Fruit fly (Drosophila melanogaster) whole organism, embryonic: ENCODE results near the gene CG31098.

Experiments used
- Bdp1 ChIP-seq: fragments of 200-800 bp; sonication (Bioruptor generic); optimal IDR thresholded peaks from 3 replicates; lab custom pipeline; 2016; ENCODE audit warnings: missing biosample characterization, missing genetic modification characterization
- C15 ChIP-seq: fragments of 200-800 bp; sonication (Bioruptor generic); IDR thresholded peaks from 3 replicates; pipeline ENCODE4 v1.3.6; 2022; ENCODE audit warnings: missing biosample characterization, missing genetic modification characterization
- CG10565 ChIP-seq: fragments of 200-800 bp; sonication (Bioruptor generic); optimal IDR thresholded peaks from 3 replicates; lab custom pipeline; 2016; ENCODE audit warnings: missing biosample characterization, mild to moderate bottlenecking, missing genetic modification characterization
- CG10979 ChIP-seq: fragments of 200-800 bp; sonication (Bioruptor generic); optimal IDR thresholded peaks from 2 replicates; lab custom pipeline; 2018; ENCODE audit warnings: missing biosample characterization, mild to moderate bottlenecking, missing genetic modification characterization, moderate library complexity
- CG11696 ChIP-seq: fragments of 200-800 bp; sonication (Bioruptor generic); IDR thresholded peaks from 2 replicates; pipeline ENCODE4 v1.3.6; 2022; ENCODE audit warnings: missing biosample characterization, missing genetic modification characterization
- CG12071 ChIP-seq: fragments of 200-800 bp; sonication (Bioruptor generic); optimal IDR thresholded peaks from 3 replicates; lab custom pipeline; 2018; ENCODE audit warnings: missing biosample characterization, mild to moderate bottlenecking, missing genetic modification characterization
- CG12769 ChIP-seq: fragments of 200-800 bp; sonication (Bioruptor generic); optimal IDR thresholded peaks from 2 replicates; lab custom pipeline; 2019; ENCODE audit warnings: missing biosample characterization, mild to moderate bottlenecking, missing genetic modification characterization, moderate library complexity
- CG13123 ChIP-seq: fragments of 200-800 bp; sonication (Bioruptor generic); optimal IDR thresholded peaks from 2 replicates; lab custom pipeline; 2016; ENCODE audit warnings: missing biosample characterization, missing genetic modification characterization
- CG13424 ChIP-seq: fragments of 200-800 bp; sonication (Bioruptor generic); optimal IDR thresholded peaks from 2 replicates; lab custom pipeline; 2019; ENCODE audit warnings: missing biosample characterization, mild to moderate bottlenecking, missing genetic modification characterization, moderate library complexity
- CG14014 ChIP-seq: fragments of 200-800 bp; sonication (Bioruptor generic); IDR thresholded peaks from 2 replicates; pipeline ENCODE4 v1.3.6; 2022; ENCODE audit warnings: missing biosample characterization, missing genetic modification characterization
- CG17361 ChIP-seq: fragments of 200-800 bp; sonication (Bioruptor generic); IDR thresholded peaks from 3 replicates; pipeline ENCODE4 v1.3.6; 2022; ENCODE audit warnings: missing biosample characterization, missing genetic modification characterization
- CG18764 ChIP-seq: fragments of 200-800 bp; sonication (Bioruptor generic); optimal IDR thresholded peaks from 3 replicates; lab custom pipeline; 2016; ENCODE audit warnings: missing biosample characterization, missing genetic modification characterization
- CG30403 ChIP-seq: fragments of 200-800 bp; sonication (Bioruptor generic); optimal IDR thresholded peaks from 3 replicates; lab custom pipeline; 2016; ENCODE audit warnings: missing biosample characterization, missing genetic modification characterization
- CG32772 ChIP-seq: fragments of 200-800 bp; sonication (Bioruptor generic); IDR thresholded peaks from 2 replicates; pipeline ENCODE4 v1.3.6; 2022; ENCODE audit warnings: missing biosample characterization, missing genetic modification characterization
- CG34376 ChIP-seq: fragments of 200-800 bp; sonication (Bioruptor generic); optimal IDR thresholded peaks from 2 replicates; lab custom pipeline; 2018; ENCODE audit warnings: missing biosample characterization, mild to moderate bottlenecking, missing genetic modification characterization
- CG43689 ChIP-seq: fragments of 200-800 bp; sonication (Bioruptor generic); IDR thresholded peaks from 2 replicates; pipeline ENCODE4 v1.3.6; 2022; ENCODE audit warnings: missing biosample characterization, missing genetic modification characterization
- CG4730 ChIP-seq: fragments of 200-800 bp; sonication (Bioruptor generic); IDR thresholded peaks from 2 replicates; pipeline ENCODE4 v1.3.6; 2022; ENCODE audit warnings: missing biosample characterization, missing genetic modification characterization
- CG7372 ChIP-seq: fragments of 200-800 bp; sonication (Bioruptor generic); IDR thresholded peaks from 2 replicates; pipeline ENCODE4 v1.3.6; 2022; ENCODE audit warnings: missing biosample characterization, missing genetic modification characterization
- CG8388 ChIP-seq: fragments of 200-800 bp; sonication (Bioruptor generic); optimal IDR thresholded peaks from 2 replicates; lab custom pipeline; 2019; ENCODE audit warnings: missing biosample characterization, mild to moderate bottlenecking, missing genetic modification characterization, moderate library complexity
- CG9727 ChIP-seq: fragments of 200-800 bp; sonication (Bioruptor generic); optimal IDR thresholded peaks from 3 replicates; lab custom pipeline; 2017; ENCODE audit warnings: missing biosample characterization, mild to moderate bottlenecking, missing genetic modification characterization
- CG9932 ChIP-seq: fragments of 200-800 bp; sonication (Bioruptor generic); IDR thresholded peaks from 2 replicates; pipeline ENCODE4 v1.3.6; 2022; ENCODE audit warnings: missing biosample characterization, missing genetic modification characterization
- CkIIα-i1 ChIP-seq: fragments of 200-800 bp; sonication (Bioruptor generic); IDR thresholded peaks from 2 replicates; pipeline ENCODE4 v1.3.6; 2022; ENCODE audit warnings: missing biosample characterization, missing genetic modification characterization
- CoRest ChIP-seq: fragments of 200-800 bp; sonication (Bioruptor generic); optimal IDR thresholded peaks from 3 replicates; lab custom pipeline; 2018; ENCODE audit warnings: missing biosample characterization, mild to moderate bottlenecking, missing genetic modification characterization, moderate library complexity
- Dref ChIP-seq: fragments of 200-800 bp; sonication (Bioruptor generic); IDR thresholded peaks from 2 replicates; pipeline ENCODE4 v1.3.6; 2022; ENCODE audit warnings: missing biosample characterization, missing genetic modification characterization
- Hr3 ChIP-seq: fragments of 200-800 bp; sonication (Bioruptor generic); optimal IDR thresholded peaks from 3 replicates; lab custom pipeline; 2016; ENCODE audit warnings: missing biosample characterization, missing genetic modification characterization
- Hsf ChIP-seq: fragments of 200-800 bp; sonication (Bioruptor generic); optimal IDR thresholded peaks from 3 replicates; lab custom pipeline; 2016; ENCODE audit warnings: missing biosample characterization, missing genetic modification characterization
- Mad ChIP-seq: fragments of 200-800 bp; sonication (Bioruptor generic); optimal IDR thresholded peaks from 2 replicates; lab custom pipeline; 2016; ENCODE audit warnings: missing biosample characterization, missing genetic modification characterization
- NC2β ChIP-seq: fragments of 200-800 bp; sonication (Bioruptor generic); optimal IDR thresholded peaks from 2 replicates; lab custom pipeline; 2016; ENCODE audit warnings: missing biosample characterization, missing genetic modification characterization
- Nf-YC ChIP-seq: fragments of 200-800 bp; optimal IDR thresholded peaks from 3 replicates; lab custom pipeline; 2019; ENCODE audit warnings: missing biosample characterization, mild to moderate bottlenecking, missing genetic modification characterization, moderate library complexity
- Vsx1 ChIP-seq: fragments of 200-800 bp; sonication (Bioruptor generic); optimal IDR thresholded peaks from 2 replicates; lab custom pipeline; 2017; ENCODE audit warnings: missing biosample characterization, mild to moderate bottlenecking, missing genetic modification characterization, missing genetic modification reagents
- Xrp1 ChIP-seq: fragments of 200-800 bp; sonication (Bioruptor generic); IDR thresholded peaks from 2 replicates; pipeline ENCODE4 v1.3.6; 2022; ENCODE audit warnings: missing biosample characterization, missing genetic modification characterization
- ara ChIP-seq: fragments of 200-800 bp; sonication (Bioruptor generic); IDR thresholded peaks from 2 replicates; pipeline ENCODE4 v1.3.6; 2022; ENCODE audit warnings: missing biosample characterization, missing genetic modification characterization
- bab2 ChIP-seq: fragments of 200-800 bp; sonication (Bioruptor generic); optimal IDR thresholded peaks from 2 replicates; lab custom pipeline; 2016; ENCODE audit warnings: missing biosample characterization, missing genetic modification characterization
- crp ChIP-seq, 2 experiments: fragments of 200-800 bp; sonication (Bioruptor generic); optimal IDR thresholded peaks; 2 replicates in 1 of 2; 3 replicates in 1 of 2; lab custom pipeline; 2017; ENCODE audit warnings: missing biosample characterization in 2 of 2, missing genetic modification characterization in 2 of 2, mild to moderate bottlenecking in 1 of 2, moderate library complexity in 1 of 2
- disco-r ChIP-seq: fragments of 200-800 bp; sonication (Bioruptor generic); optimal IDR thresholded peaks from 2 replicates; lab custom pipeline; 2016; ENCODE audit warnings: missing biosample characterization, missing genetic modification characterization
- dm ChIP-seq: fragments of 200-800 bp; sonication (Bioruptor generic); optimal IDR thresholded peaks from 3 replicates; lab custom pipeline; 2016; ENCODE audit warnings: missing biosample characterization, missing genetic modification characterization
- fru ChIP-seq: fragments of >200 bp; optimal IDR thresholded peaks from 2 replicates; lab custom pipeline; 2017
- fu2 ChIP-seq: fragments of 200-800 bp; sonication (Bioruptor generic); optimal IDR thresholded peaks from 2 replicates; lab custom pipeline; 2016; ENCODE audit warnings: missing biosample characterization, missing genetic modification characterization
- gcm ChIP-seq: fragments of 200-800 bp; sonication (Bioruptor generic); optimal IDR thresholded peaks from 2 replicates; lab custom pipeline; 2019; ENCODE audit warnings: missing biosample characterization, mild to moderate bottlenecking, missing genetic modification characterization, moderate library complexity
- hbn ChIP-seq: fragments of 200-800 bp; sonication (Bioruptor generic); IDR thresholded peaks from 2 replicates; pipeline ENCODE4 v1.3.6; 2022; ENCODE audit warnings: missing biosample characterization, missing genetic modification characterization; ENCODE audit not compliant: partially characterized antibody
- insv ChIP-seq, 2 experiments: fragments of 200-800 bp; sonication (Bioruptor generic); optimal IDR thresholded peaks; 3 replicates each; lab custom pipeline; 2016 to 2018; ENCODE audit warnings: missing biosample characterization in 2 of 2, missing genetic modification characterization in 2 of 2
- pfk ChIP-seq: fragments of 200-800 bp; sonication (Bioruptor generic); optimal IDR thresholded peaks from 2 replicates; lab custom pipeline; 2018; ENCODE audit warnings: missing biosample characterization, mild to moderate bottlenecking, missing genetic modification characterization, moderate library complexity
- pho ChIP-seq: fragments of 200-800 bp; sonication (Bioruptor generic); optimal IDR thresholded peaks from 2 replicates; lab custom pipeline; 2016; ENCODE audit warnings: missing biosample characterization, missing genetic modification characterization
- pzg ChIP-seq: fragments of 200-800 bp; sonication (Bioruptor generic); optimal IDR thresholded peaks from 3 replicates; lab custom pipeline; 2018; ENCODE audit warnings: missing biosample characterization, mild to moderate bottlenecking, missing genetic modification characterization, moderate library complexity
- ro ChIP-seq: fragments of 200-800 bp; sonication (Bioruptor generic); IDR thresholded peaks from 2 replicates; pipeline ENCODE4 v1.3.6; 2022; ENCODE audit warnings: missing biosample characterization, missing genetic modification characterization
- salm ChIP-seq: fragments of 200-800 bp; sonication (Bioruptor generic); optimal IDR thresholded peaks from 2 replicates; lab custom pipeline; 2018; ENCODE audit warnings: missing biosample characterization, mild to moderate bottlenecking, missing genetic modification characterization
- sob ChIP-seq: fragments of 200-800 bp; sonication (Bioruptor generic); IDR thresholded peaks from 2 replicates; pipeline ENCODE4 v1.3.6; 2022; ENCODE audit warnings: missing biosample characterization, missing genetic modification characterization
- ssp ChIP-seq: fragments of 200-800 bp; sonication (Bioruptor generic); IDR thresholded peaks from 2 replicates; pipeline ENCODE4 v1.3.6; 2022; ENCODE audit warnings: missing biosample characterization, missing genetic modification characterization
- tap ChIP-seq: fragments of 200-800 bp; optimal IDR thresholded peaks from 3 replicates; lab custom pipeline; 2019; ENCODE audit warnings: missing biosample characterization, mild to moderate bottlenecking, missing genetic modification characterization, moderate library complexity
- ttk ChIP-seq: fragments of 200-800 bp; sonication (Bioruptor generic); IDR thresholded peaks from 2 replicates; pipeline ENCODE4 v2.1.2; 2022; ENCODE audit warnings: missing biosample characterization, missing genetic modification characterization
- unc-4 ChIP-seq: fragments of 200-800 bp; sonication (Bioruptor generic); IDR thresholded peaks from 2 replicates; pipeline ENCODE4 v1.3.6; 2022; ENCODE audit warnings: missing biosample characterization, missing genetic modification characterization; ENCODE audit not compliant: partially characterized antibody

Gene CG31098

dm6 chr3R:25245052-25245813, 47.5 kb downstream of the CG31098 start, which contains the start of gene bam:
bam (minus strand) TSS chr3R:25245109.
- no peak for TF ChIP-seq CG12769 (tag; lab: Kevin White, UChicago)
- no peak for TF ChIP-seq hbn (GFP tag; lab: Robert Waterston, UW)
- TF ChIP-seq fu2 (GFP tag; lab: Kevin White, UChicago), result no peak
- TF ChIP-seq ssp, result no peak
- TF ChIP-seq CG30403 (GFP tag; lab: Kevin White, UChicago), result no peak
- no peak for TF ChIP-seq gcm (GFP tag; lab: Kevin White, UChicago)
- no peak for TF ChIP-seq CG9727
- TF ChIP-seq insv (GFP tag; optimal IDR thresholded peaks at IDR 0.05; lab: Kevin White, UChicago), result peak in 1 of 2 experiments; percentile 46
- TF ChIP-seq ro (GFP tag; lab: Robert Waterston, UW), result no peak
- TF ChIP-seq disco-r (GFP tag; lab: Kevin White, UChicago), result no peak
- TF ChIP-seq Hsf (GFP tag; lab: Kevin White, UChicago), result no peak
- no peak for TF ChIP-seq CG14014 (GFP tag; lab: Robert Waterston, UW)
- no peak for TF ChIP-seq bab2 (GFP tag; lab: Kevin White, UChicago)
- no peak for TF ChIP-seq Vsx1 (GFP tag; lab: Kevin White, UChicago)
- TF ChIP-seq CkIIα-i1, result no peak
- no peak for TF ChIP-seq ara
- TF ChIP-seq unc-4 (GFP tag; lab: Robert Waterston, UW), result 0 out of 2 replicates have a peak, but pooled peaks have one; percentile 20
- TF ChIP-seq CG11696 (GFP tag; lab: Robert Waterston, UW), result no peak
- no peak for TF ChIP-seq Xrp1 (GFP tag; lab: Robert Waterston, UW)
- no peak for TF ChIP-seq pfk (GFP tag; lab: Kevin White, UChicago)
- TF ChIP-seq NC2β, result no peak
- TF ChIP-seq pho (GFP tag; lab: Kevin White, UChicago), result no peak
- TF ChIP-seq tap (tag; lab: Kevin White, UChicago), result peak; percentile 14
- no peak for TF ChIP-seq CG10565 (GFP tag; lab: Kevin White, UChicago)
- TF ChIP-seq dm (GFP tag; lab: Kevin White, UChicago), result no peak
- no peak for TF ChIP-seq CG43689
- no peak for TF ChIP-seq ttk (GFP tag; lab: Robert Waterston, UW)
- TF ChIP-seq CG12071, result no peak
- TF ChIP-seq pzg (GFP tag; lab: Kevin White, UChicago), result peak; percentile 81
- no peak for TF ChIP-seq CG10979 (tag; lab: Kevin White, UChicago)
- no peak for TF ChIP-seq CG9932
- 0 out of 3 replicates have a peak, but pooled peaks have one; percentile 24 for TF ChIP-seq CG17361 (GFP tag; lab: Robert Waterston, UW)
- TF ChIP-seq CG13123 (GFP tag; lab: Kevin White, UChicago), result no peak
- TF ChIP-seq CG7372 (GFP tag; lab: Robert Waterston, UW), result no peak
- TF ChIP-seq CG32772 (GFP tag; lab: Robert Waterston, UW), result no peak
- TF ChIP-seq Hr3 (GFP tag; lab: Kevin White, UChicago), result no peak
- no peak for TF ChIP-seq C15 (GFP tag; lab: Robert Waterston, UW)
- no peak for TF ChIP-seq crp (GFP tag; optimal IDR thresholded peaks at IDR 0.05; lab: Kevin White, UChicago)
- no peak for TF ChIP-seq CG8388 (GFP tag; lab: Kevin White, UChicago)
- TF ChIP-seq CoRest (tag; lab: Kevin White, UChicago), result peak; percentile 64
- TF ChIP-seq CG34376 (GFP tag; lab: Kevin White, UChicago), result no peak
- peak; percentile 46 for TF ChIP-seq Nf-YC (tag; lab: Kevin White, UChicago)
- TF ChIP-seq salm, result no peak
- TF ChIP-seq Mad (GFP tag; lab: Kevin White, UChicago), result no peak
- no peak for TF ChIP-seq Bdp1 (GFP tag; lab: Kevin White, UChicago)
- no peak for TF ChIP-seq sob (GFP tag; lab: Robert Waterston, UW)
- peak; percentile 7 for TF ChIP-seq CG13424 (tag; lab: Kevin White, UChicago)
- TF ChIP-seq fru (lab: Kevin White, UChicago), result no peak
- TF ChIP-seq Dref, result 0 out of 2 replicates have a peak, but pooled peaks have one; percentile 32
- TF ChIP-seq CG18764 (GFP tag; lab: Kevin White, UChicago), result no peak
- no peak for TF ChIP-seq CG4730 (GFP tag; lab: Robert Waterston, UW)
